Worm (Caenorhabditis elegans) whole organism, late embryonic: ENCODE results near the gene jun-1.

Experiments
- C08G9.2 ChIP-seq: sonication (generic microtip); optimal IDR thresholded peaks from 2 replicates; lab custom pipeline; 2016; ENCODE audit warnings: mild to moderate bottlenecking, missing genetic modification characterization, moderate library complexity, missing compliant biosample characterization
- C38D4.7 ChIP-seq: fragments of 200-800 bp; sonication (Bioruptor generic); optimal IDR thresholded peaks from 2 replicates; lab custom pipeline; 2018; ENCODE audit warnings: mild to moderate bottlenecking, missing genetic modification characterization, moderate library complexity, missing compliant biosample characterization
- K09A11.1 ChIP-seq: sonication (generic microtip); optimal IDR thresholded peaks from 2 replicates; lab custom pipeline; 2017; ENCODE audit warnings: antibody characterized with exemption, mild to moderate bottlenecking, missing genetic modification characterization, missing compliant biosample characterization; ENCODE audit not compliant: insufficient read depth
- T23F11.4 ChIP-seq: fragments of 200-800 bp; sonication (Bioruptor generic); optimal IDR thresholded peaks from 2 replicates; lab custom pipeline; 2018; ENCODE audit warnings: mild to moderate bottlenecking, missing genetic modification characterization, missing compliant biosample characterization
- Y22D7AL.16 ChIP-seq: sonication (generic microtip); optimal IDR thresholded peaks from 2 replicates; lab custom pipeline; 2016; ENCODE audit warnings: missing genetic modification characterization, missing compliant biosample characterization
- ceh-14 ChIP-seq: sonication (generic microtip); optimal IDR thresholded peaks from 2 replicates; lab custom pipeline; 2016; ENCODE audit warnings: missing genotype, missing genetic modification characterization, missing compliant biosample characterization
- ceh-18 ChIP-seq: sonication (generic microtip); optimal IDR thresholded peaks from 2 replicates; lab custom pipeline; 2016; ENCODE audit warnings: missing genetic modification characterization, missing compliant biosample characterization
- ceh-19 ChIP-seq: fragments of 200-800 bp; sonication (Bioruptor generic); optimal IDR thresholded peaks from 2 replicates; lab custom pipeline; 2018; ENCODE audit warnings: mild to moderate bottlenecking, missing genetic modification characterization, missing compliant biosample characterization
- ceh-2 ChIP-seq: sonication (generic microtip); optimal IDR thresholded peaks from 2 replicates; lab custom pipeline; 2016; ENCODE audit warnings: missing genotype, missing genetic modification characterization, missing compliant biosample characterization
- ceh-22 ChIP-seq: sonication (generic microtip); optimal IDR thresholded peaks from 2 replicates; lab custom pipeline; 2017; ENCODE audit warnings: missing biosample characterization, missing genetic modification characterization
- ceh-24 ChIP-seq: sonication (generic microtip); optimal IDR thresholded peaks from 2 replicates; lab custom pipeline; 2016; ENCODE audit warnings: mild to moderate bottlenecking, missing genetic modification characterization, missing compliant biosample characterization
- ceh-45 ChIP-seq: fragments of 200-800 bp; sonication (Bioruptor generic); IDR thresholded peaks from 2 replicates; pipeline ENCODE4 v1.3.6; 2022; ENCODE audit warnings: missing genetic modification reagents, missing genetic modification characterization, missing compliant biosample characterization
- ceh-48 ChIP-seq: sonication (generic microtip); optimal IDR thresholded peaks from 2 replicates; lab custom pipeline; 2016; ENCODE audit warnings: missing genetic modification characterization, inconsistent platforms, missing compliant biosample characterization
- che-1 ChIP-seq: sonication (generic microtip); optimal IDR thresholded peaks from 2 replicates; lab custom pipeline; 2016; ENCODE audit warnings: mild to moderate bottlenecking, missing genetic modification characterization, missing compliant biosample characterization
- dve-1 ChIP-seq: sonication (generic microtip); optimal IDR thresholded peaks from 2 replicates; lab custom pipeline; 2017; ENCODE audit warnings: antibody characterized with exemption, mild to moderate bottlenecking, missing genetic modification characterization, missing compliant biosample characterization
- ets-4 ChIP-seq: sonication (generic microtip); optimal IDR thresholded peaks from 2 replicates; lab custom pipeline; 2016; ENCODE audit warnings: missing genetic modification characterization, missing compliant biosample characterization
- eyg-1 ChIP-seq: sonication (generic microtip); optimal IDR thresholded peaks from 2 replicates; lab custom pipeline; 2016; ENCODE audit warnings: missing genotype, missing genetic modification characterization, missing compliant biosample characterization
- fax-1 ChIP-seq: sonication (generic microtip); optimal IDR thresholded peaks from 2 replicates; lab custom pipeline; 2016; ENCODE audit warnings: missing genotype, missing genetic modification characterization, missing compliant biosample characterization
- fkh-6 ChIP-seq: sonication (generic microtip); optimal IDR thresholded peaks from 2 replicates; lab custom pipeline; 2016; ENCODE audit warnings: missing genetic modification characterization, missing compliant biosample characterization
- gmeb-2 ChIP-seq: sonication (generic microtip); optimal IDR thresholded peaks from 2 replicates; lab custom pipeline; 2016; ENCODE audit warnings: missing genetic modification characterization, inconsistent platforms, missing compliant biosample characterization
- hlh-13 ChIP-seq: fragments of 200-800 bp; sonication (Bioruptor generic); optimal IDR thresholded peaks from 2 replicates; lab custom pipeline; 2018; ENCODE audit warnings: mild to moderate bottlenecking, missing genetic modification characterization, missing compliant biosample characterization
- hlh-15 ChIP-seq: sonication (generic microtip); optimal IDR thresholded peaks from 2 replicates; lab custom pipeline; 2016; ENCODE audit warnings: missing genetic modification characterization, missing compliant biosample characterization
- hlh-30 ChIP-seq: sonication (generic microtip); optimal IDR thresholded peaks from 2 replicates; lab custom pipeline; 2017; ENCODE audit warnings: antibody characterized with exemption, missing genetic modification characterization, missing compliant biosample characterization; ENCODE audit not compliant: insufficient read depth
- hlh-6 ChIP-seq: sonication (generic microtip); optimal IDR thresholded peaks from 2 replicates; lab custom pipeline; 2016; ENCODE audit warnings: missing genotype, missing genetic modification characterization, missing compliant biosample characterization
- lim-6 ChIP-seq: sonication (generic microtip); optimal IDR thresholded peaks from 2 replicates; lab custom pipeline; 2016; ENCODE audit warnings: missing genetic modification characterization, missing compliant biosample characterization
- lin-11 ChIP-seq: fragments of 200-800 bp; sonication (Bioruptor generic); optimal IDR thresholded peaks from 2 replicates; lab custom pipeline; 2018; ENCODE audit warnings: mild to moderate bottlenecking, missing genetic modification characterization, missing compliant biosample characterization
- mec-3 ChIP-seq: sonication (generic microtip); optimal IDR thresholded peaks from 2 replicates; lab custom pipeline; 2016; ENCODE audit warnings: borderline replicate concordance, missing genetic modification characterization, missing compliant biosample characterization
- pat-9 ChIP-seq: fragments of 200-800 bp; sonication (Bioruptor generic); optimal IDR thresholded peaks from 2 replicates; lab custom pipeline; 2018; ENCODE audit warnings: mild to moderate bottlenecking, missing genetic modification characterization, moderate library complexity, missing compliant biosample characterization
- pax-1 ChIP-seq: fragments of 150-350 bp; optimal IDR thresholded peaks from 2 replicates; lab custom pipeline; 2014; ENCODE audit warnings: missing biosample characterization, missing genetic modification characterization
- rnt-1 ChIP-seq: sonication (generic microtip); optimal IDR thresholded peaks from 2 replicates; lab custom pipeline; 2016; ENCODE audit warnings: missing genetic modification characterization, missing compliant biosample characterization
- sox-4 ChIP-seq: sonication (generic microtip); optimal IDR thresholded peaks from 2 replicates; lab custom pipeline; 2017; ENCODE audit warnings: mild to moderate bottlenecking, missing genetic modification characterization, inconsistent platforms, missing compliant biosample characterization
- syd-9 ChIP-seq: sonication (generic microtip); optimal IDR thresholded peaks from 2 replicates; lab custom pipeline; 2016; ENCODE audit warnings: mild to moderate bottlenecking, missing genetic modification characterization, moderate library complexity, missing compliant biosample characterization
- tbx-2 ChIP-seq: sonication (generic microtip); optimal IDR thresholded peaks from 2 replicates; lab custom pipeline; 2016; ENCODE audit warnings: missing genetic modification characterization, missing compliant biosample characterization
- ttx-3 ChIP-seq: sonication (generic microtip); optimal IDR thresholded peaks from 2 replicates; lab custom pipeline; 2016; ENCODE audit warnings: missing genetic modification reagents, missing genetic modification characterization, missing compliant biosample characterization
- unc-3 ChIP-seq, 2 experiments: fragments of 200-800 bp in 1 of 2; sonication (Bioruptor generic) in 1 of 2; sonication (generic microtip) in 1 of 2; conservative IDR thresholded peaks in 1 of 2; optimal IDR thresholded peaks in 1 of 2; 2 replicates each; pipeline versions ENCODE4 v1.3.6 to Lab custom; 2016 to 2022; ENCODE audit warnings: missing compliant biosample characterization in 2 of 2, missing genetic modification characterization in 2 of 2, missing genetic modification reagents in 1 of 2
- unc-42 ChIP-seq: sonication (generic microtip); optimal IDR thresholded peaks from 2 replicates; lab custom pipeline; 2016; ENCODE audit warnings: missing genotype, missing genetic modification characterization, missing compliant biosample characterization
- unc-86 ChIP-seq: sonication (generic microtip); optimal IDR thresholded peaks from 2 replicates; lab custom pipeline; 2016; ENCODE audit warnings: missing genetic modification characterization, missing compliant biosample characterization

jun-1 gene

DNA sequence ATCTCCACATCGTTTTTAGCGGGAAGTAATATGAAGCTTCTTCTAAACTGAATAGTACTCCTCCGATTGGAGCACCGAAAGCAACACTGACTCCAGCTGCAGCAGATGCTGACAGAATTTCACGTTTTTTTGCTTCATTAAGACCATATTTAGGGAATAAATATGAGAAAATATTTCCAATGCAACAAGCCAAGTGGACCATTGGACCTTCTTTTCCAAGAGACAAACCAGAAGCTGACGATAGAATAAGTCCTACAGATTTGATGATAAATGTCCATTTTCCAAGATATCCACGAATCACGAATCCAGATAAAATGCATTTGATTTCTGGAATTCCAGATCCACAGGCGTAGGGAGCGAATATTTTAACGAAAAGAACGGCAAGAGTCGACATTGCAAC is 15.7 kb upstream of the jun-1 start:
- no peak for TF ChIP-seq ceh-24 (tag; lab: Kevin White, UChicago)
- TF ChIP-seq K09A11.1, result no peak
- TF ChIP-seq fkh-6 (tag; lab: Kevin White, UChicago), result no peak

DNA sequence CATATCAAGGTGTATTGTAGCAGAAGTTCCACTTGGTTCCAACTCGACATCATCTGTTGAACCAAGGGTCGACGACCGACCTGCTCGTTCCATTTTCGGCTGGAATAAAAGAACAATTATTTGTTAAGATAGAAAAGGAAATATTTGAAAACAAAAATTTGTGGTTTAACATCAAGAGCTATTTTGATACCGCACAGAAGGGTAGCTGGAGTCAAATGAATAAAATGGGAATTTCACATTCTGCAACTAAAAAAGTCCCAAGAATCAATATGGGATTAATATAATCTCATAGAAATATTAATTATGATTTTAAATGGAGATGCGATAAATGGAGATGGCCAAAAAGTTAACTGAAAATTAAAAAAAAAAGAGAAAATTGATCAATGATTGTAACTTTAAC is 14.5 kb upstream of the jun-1 start, which contains the start of gene clh-5:
Gene clh-5 (minus strand): TSS at position 101 of the 400 bp plus-strand sequence.
- no peak for TF ChIP-seq fkh-6 (tag; lab: Kevin White, UChicago)
- TF ChIP-seq ceh-24 (tag; lab: Kevin White, UChicago), result no peak
- TF ChIP-seq hlh-6, result no peak
- no peak for TF ChIP-seq eyg-1
- TF ChIP-seq ceh-45 (GFP tag; lab: Robert Waterston, UW), result no peak
- no peak for TF ChIP-seq ceh-19 (GFP tag; lab: Kevin White, UChicago)
- no peak for TF ChIP-seq ceh-14 (tag; lab: Kevin White, UChicago)
- no peak for TF ChIP-seq gmeb-2 (tag; lab: Kevin White, UChicago)
- TF ChIP-seq ceh-48, result no peak
- TF ChIP-seq pax-1 (tag; lab: Kevin White, UChicago), result no peak
- TF ChIP-seq che-1 (tag; lab: Kevin White, UChicago), result no peak
- TF ChIP-seq unc-3 (GFP tag; conservative IDR thresholded peaks at IDR 0.05; lab: Robert Waterston, UW), result no peak
- no peak for TF ChIP-seq unc-3 (tag; optimal IDR thresholded peaks at IDR 0.05; lab: Kevin White, UChicago)

DNA sequence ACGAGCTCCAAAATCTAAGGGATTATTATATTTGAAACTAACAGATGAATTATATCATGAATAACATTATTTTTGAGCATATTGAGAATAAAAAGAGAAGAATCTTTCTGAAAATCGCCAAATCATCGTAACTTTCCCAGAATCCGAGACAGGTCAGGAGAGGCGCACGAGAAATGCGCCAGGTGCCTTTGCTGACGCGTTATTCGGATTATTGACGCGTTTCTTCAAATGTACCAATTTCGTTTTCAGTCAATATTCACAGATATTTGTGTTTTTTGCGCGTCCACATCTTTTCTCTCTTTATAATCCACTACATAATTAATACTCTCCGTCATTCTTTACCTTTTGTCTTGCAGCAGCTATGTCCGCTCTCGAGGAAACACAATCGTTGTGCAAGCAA is 13.9 kb upstream of the jun-1 start, which contains the start of gene T24H10.1:
Gene T24H10.1 (plus strand): TSS at position 355 of the 400 bp plus-strand sequence.
- TF ChIP-seq C08G9.2 (tag; lab: Kevin White, UChicago), result no peak
- TF ChIP-seq C38D4.7, result no peak
- no peak for TF ChIP-seq sox-4 (tag; lab: Kevin White, UChicago)
- no peak for TF ChIP-seq gmeb-2 (tag; lab: Kevin White, UChicago)
- TF ChIP-seq Y22D7AL.16 (tag; lab: Kevin White, UChicago), result no peak
- TF ChIP-seq tbx-2 (tag; lab: Kevin White, UChicago), result peak; percentile 14
- no peak for TF ChIP-seq hlh-15 (tag; lab: Kevin White, UChicago)
- TF ChIP-seq ceh-48, result peak; percentile 58
- TF ChIP-seq unc-86, result no peak
- TF ChIP-seq unc-3 (GFP tag; conservative IDR thresholded peaks at IDR 0.05; lab: Robert Waterston, UW), result no peak
- TF ChIP-seq unc-3 (tag; optimal IDR thresholded peaks at IDR 0.05; lab: Kevin White, UChicago), result no peak
- TF ChIP-seq ets-4 (tag; lab: Kevin White, UChicago), result no peak
- no peak for TF ChIP-seq K09A11.1
- no peak for TF ChIP-seq pax-1 (tag; lab: Kevin White, UChicago)
- no peak for TF ChIP-seq syd-9 (tag; lab: Kevin White, UChicago)
- TF ChIP-seq lim-6 (tag; lab: Kevin White, UChicago), result no peak
- no peak for TF ChIP-seq ceh-22
- peak; percentile 21 for TF ChIP-seq hlh-30
- no peak for TF ChIP-seq T23F11.4 (GFP tag; lab: Kevin White, UChicago)
- TF ChIP-seq ceh-2 (tag; lab: Kevin White, UChicago), result no peak
- TF ChIP-seq ttx-3 (tag; lab: Kevin White, UChicago), result no peak
- no peak for TF ChIP-seq che-1 (tag; lab: Kevin White, UChicago)
- no peak for TF ChIP-seq fkh-6 (tag; lab: Kevin White, UChicago)
- TF ChIP-seq unc-42 (tag; lab: Kevin White, UChicago), result peak; percentile 17
- TF ChIP-seq ceh-24 (tag; lab: Kevin White, UChicago), result no peak
- TF ChIP-seq ceh-18 (tag; lab: Kevin White, UChicago), result no peak
- no peak for TF ChIP-seq dve-1 (tag; lab: Kevin White, UChicago)
- TF ChIP-seq fax-1, result no peak
- no peak for TF ChIP-seq hlh-13 (GFP tag; lab: Kevin White, UChicago)
- no peak for TF ChIP-seq mec-3 (tag; lab: Kevin White, UChicago)
- no peak for TF ChIP-seq lin-11
- TF ChIP-seq pat-9 (tag; lab: Kevin White, UChicago), result no peak
- no peak for TF ChIP-seq rnt-1
- TF ChIP-seq eyg-1, result no peak
- TF ChIP-seq, all 69 proteins: peak for 4
